Fruit fly (Drosophila melanogaster): Measurements from ENCODE around the gene gzl.

The gzl gene

DNA sequence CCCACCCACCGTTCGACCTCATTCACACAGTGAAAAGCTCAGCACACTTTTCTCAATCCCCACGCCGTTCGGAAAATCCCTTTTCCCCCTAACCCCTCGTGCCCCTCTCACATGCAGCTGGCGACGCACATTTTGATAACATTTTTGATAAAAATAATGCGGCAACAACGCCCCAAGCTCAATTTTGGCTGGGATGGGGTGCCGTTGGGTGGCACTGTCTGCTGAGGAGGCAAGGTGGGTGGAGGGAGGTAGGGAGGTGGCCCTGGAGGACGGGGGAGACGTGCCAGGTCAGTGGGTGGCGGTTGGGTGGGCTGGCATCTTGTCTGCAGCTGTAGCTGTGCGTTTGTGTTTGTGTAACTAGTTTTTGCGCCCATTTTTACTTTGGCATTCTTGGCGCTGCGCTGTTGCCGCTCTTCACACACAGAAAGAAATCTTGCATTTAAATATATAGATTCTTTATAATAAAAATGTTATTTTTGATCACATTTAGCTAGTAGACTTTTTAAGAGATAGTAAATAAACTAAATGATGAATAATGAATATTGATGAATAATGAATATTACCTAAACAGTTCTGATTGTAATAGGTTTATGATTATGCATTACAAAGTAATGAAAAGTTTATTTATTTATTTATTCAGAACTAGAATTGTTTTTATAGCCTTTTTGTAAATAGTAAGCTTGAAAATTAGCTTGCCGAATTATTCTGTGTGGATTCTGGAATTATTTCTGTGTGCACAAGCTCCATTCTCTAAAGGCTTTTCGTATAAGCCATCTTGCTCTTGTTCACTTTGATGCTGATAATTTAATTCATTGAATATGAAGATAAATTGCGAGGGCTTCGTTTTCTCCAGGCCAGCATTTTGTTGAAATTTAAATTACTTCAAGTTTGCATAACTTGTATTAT lies 32.0 kb downstream of the gzl start (continued):
- TF ChIP-seq lilli (GFP tag; optimal IDR thresholded peaks at IDR 0.05) (peak; percentile 6), dmrt99B (tag; optimal IDR thresholded peaks at IDR 0.05) (peak; percentile 63), CG18619 (GFP tag; optimal IDR thresholded peaks at IDR 0.05) (peak; percentile 18), CG13894 (tag; optimal IDR thresholded peaks at IDR 0.05) (peak; percentile 59), CG12155 (GFP tag; optimal IDR thresholded peaks at IDR 0.05) (peak; percentile 14), CG2712 (tag; optimal IDR thresholded peaks at IDR 0.05) (peak; percentile 38), ind (GFP tag; optimal IDR thresholded peaks at IDR 0.05) (no peak), hkb (optimal IDR thresholded peaks at IDR 0.05) (no peak), hkb (GFP tag; IDR thresholded peaks at IDR 0.05) (no peak), CG32772 (GFP tag; IDR thresholded peaks at IDR 0.05) (0 out of 2 replicates have a peak, but pooled peaks have one; percentile 14), Gug (GFP tag; IDR thresholded peaks at IDR 0.05) (no peak), Hr3 (GFP tag; optimal IDR thresholded peaks at IDR 0.05) (peak; percentile 19), grau (tag; optimal IDR thresholded peaks at IDR 0.05) (peak; percentile 53), vvl (GFP tag; IDR thresholded peaks at IDR 0.05) (peak; percentile 35; the same call in 1 of the 2 replicates), CG17361 (GFP tag; IDR thresholded peaks at IDR 0.05) (peak; percentile 74), Hey (tag; optimal IDR thresholded peaks at IDR 0.05) (peak; percentile 57), nerfin-2 (GFP tag; IDR thresholded peaks at IDR 0.05; ENCODE audit: partially characterized antibody) (0 out of 2 replicates have a peak, but pooled peaks have one; percentile 26), CG31224 (GFP tag; IDR thresholded peaks at IDR 0.05) (no peak), CG2199 (GFP tag; IDR thresholded peaks at IDR 0.05) (0 out of 3 replicates have a peak, but pooled peaks have one; percentile 68), CG30403 (GFP tag; optimal IDR thresholded peaks at IDR 0.05) (peak; percentile 55), tin (GFP tag; optimal IDR thresholded peaks at IDR 0.05) (peak; percentile 22), gt (GFP tag; IDR thresholded peaks at IDR 0.05) (no peak), CG10979 (tag; optimal IDR thresholded peaks at IDR 0.05) (peak; percentile 30), mirr (GFP tag; optimal IDR thresholded peaks at IDR 0.05) (peak; percentile 69), slbo (GFP tag; IDR thresholded peaks at IDR 0.05) (0 out of 2 replicates have a peak, but pooled peaks have one; percentile 42), CG12659 (GFP tag; optimal IDR thresholded peaks at IDR 0.05) (peak; percentile 37), abd-A (tag; optimal IDR thresholded peaks at IDR 0.05) (peak; percentile 100), pan (optimal IDR thresholded peaks at IDR 0.05) (no peak), pan (GFP tag; optimal IDR thresholded peaks at IDR 0.05 in 1 of 2, IDR thresholded peaks at IDR 0.05 in 1 of 2) (peak in 1 of 2 experiments; percentile 36), MBD-R2 (GFP tag; IDR thresholded peaks at IDR 0.05) (no peak), CG4854 (GFP tag; optimal IDR thresholded peaks at IDR 0.05) (no peak), hth (optimal IDR thresholded peaks at IDR 0.05) (no peak), CG11456 (GFP tag; IDR thresholded peaks at IDR 0.05) (no peak), eve (GFP tag; optimal IDR thresholded peaks at IDR 0.05) (no peak), caup (GFP tag; optimal IDR thresholded peaks at IDR 0.05; ENCODE audit: severe bottlenecking) (peak; percentile 36), bsh (GFP tag; optimal IDR thresholded peaks at IDR 0.05) (peak in 1 of 2 experiments; percentile 45), D (optimal IDR thresholded peaks at IDR 0.05) (no peak), D (GFP tag; optimal IDR thresholded peaks at IDR 0.05) (peak; percentile 17), dan (GFP tag; IDR thresholded peaks at IDR 0.05) (no peak), CG8290 (GFP tag; optimal IDR thresholded peaks at IDR 0.05) (no peak), CG8290 (tag; optimal IDR thresholded peaks at IDR 0.05) (peak in 1 of 2 experiments; percentile 28), CG12071 (GFP tag; optimal IDR thresholded peaks at IDR 0.05) (peak; percentile 57), Ada2b (GFP tag; IDR thresholded peaks at IDR 0.05) (0 out of 2 replicates have a peak, but pooled peaks have one; percentile 14), jumu (GFP tag; optimal IDR thresholded peaks at IDR 0.05) (no peak), CG12391 (tag; optimal IDR thresholded peaks at IDR 0.05) (peak; percentile 51), Xbp1 (GFP tag; optimal IDR thresholded peaks at IDR 0.05) (peak; percentile 34), CG7963 (GFP tag; IDR thresholded peaks at IDR 0.05; ENCODE audit: partially characterized antibody) (no peak), CG10267 (tag; optimal IDR thresholded peaks at IDR 0.05) (peak; percentile 10), CG4424 (GFP tag; optimal IDR thresholded peaks at IDR 0.05) (peak; percentile 39), h (optimal IDR thresholded peaks at IDR 0.05) (no peak)
